Worm (Caenorhabditis elegans) whole organism, L2 larva: ENCODE results near the gene C03A3.3.

Experiments
- F13H6.1 ChIP-seq: sonication (generic microtip); optimal IDR thresholded peaks from 2 replicates; lab custom pipeline; 2016; ENCODE audit warnings: missing genetic modification characterization, missing compliant biosample characterization
- Y55F3AM.14 ChIP-seq: fragments of 200-800 bp; sonication (Bioruptor generic); optimal IDR thresholded peaks from 2 replicates; lab custom pipeline; 2018; ENCODE audit warnings: mild to moderate bottlenecking, missing genetic modification characterization, missing compliant biosample characterization
- ZK546.5 ChIP-seq: sonication (generic microtip); optimal IDR thresholded peaks from 2 replicates; lab custom pipeline; 2017; ENCODE audit warnings: missing biosample characterization, missing genetic modification characterization
- alr-1 ChIP-seq: fragments of 150-350 bp; optimal IDR thresholded peaks from 2 replicates; lab custom pipeline; 2014; ENCODE audit warnings: missing biosample characterization, missing genetic modification characterization
- ama-1 ChIP-seq: fragments of 150-350 bp; optimal IDR thresholded peaks from 2 replicates; lab custom pipeline; 2018; ENCODE audit warnings: inconsistent platforms
- blmp-1 ChIP-seq: sonication (generic microtip); optimal IDR thresholded peaks from 2 replicates; lab custom pipeline; 2017; ENCODE audit warnings: missing genetic modification characterization, mild to moderate bottlenecking, missing compliant biosample characterization, antibody characterized with exemption, moderate library complexity; ENCODE audit not compliant: insufficient read depth
- crh-2 ChIP-seq: sonication (generic microtip); optimal IDR thresholded peaks from 2 replicates; lab custom pipeline; 2017; ENCODE audit warnings: missing biosample characterization, missing genetic modification characterization
- egl-27 ChIP-seq: sonication (generic microtip); optimal IDR thresholded peaks from 3 replicates; lab custom pipeline; 2017; ENCODE audit warnings: missing biosample characterization, missing genetic modification reagents, missing genetic modification characterization
- elt-1 ChIP-seq: fragments of 150-350 bp; optimal IDR thresholded peaks from 2 replicates; lab custom pipeline; 2014; ENCODE audit warnings: missing biosample characterization, missing genetic modification characterization
- fos-1 ChIP-seq: fragments of 150-350 bp; optimal IDR thresholded peaks from 2 replicates; lab custom pipeline; 2014; ENCODE audit warnings: missing biosample characterization, missing genetic modification characterization
- gmeb-1 ChIP-seq: fragments of 150-350 bp; optimal IDR thresholded peaks from 2 replicates; lab custom pipeline; 2014; ENCODE audit warnings: missing biosample characterization, missing genetic modification characterization
- lin-11 ChIP-seq: fragments of 150-350 bp; sonication (generic microtip); optimal IDR thresholded peaks from 2 replicates; lab custom pipeline; 2014; ENCODE audit warnings: missing biosample characterization, missing genetic modification characterization, inconsistent platforms, mixed read lengths
- lin-39 ChIP-seq: fragments of 150-350 bp; optimal IDR thresholded peaks from 2 replicates; lab custom pipeline; 2014; ENCODE audit warnings: missing biosample characterization, missing genetic modification reagents, missing genetic modification characterization
- lsy-2 ChIP-seq, 2 experiments: fragments of 150-350 bp in 1 of 2; sonication (generic microtip) in 1 of 2; optimal IDR thresholded peaks; 2 replicates each; lab custom pipeline; 2014 to 2017; ENCODE audit warnings: missing biosample characterization in 2 of 2, missing genetic modification characterization in 2 of 2
- mbf-1 ChIP-seq: sonication (generic microtip); optimal IDR thresholded peaks from 2 replicates; lab custom pipeline; 2017; ENCODE audit warnings: missing biosample characterization, missing genetic modification characterization
- mdl-1 ChIP-seq, 2 experiments: fragments of 150-350 bp in 1 of 2; sonication (generic microtip) in 1 of 2; optimal IDR thresholded peaks; 2 replicates each; lab custom pipeline; 2017; ENCODE audit warnings: missing biosample characterization in 2 of 2, missing genetic modification characterization in 2 of 2
- nhr-10 ChIP-seq: sonication (generic microtip); optimal IDR thresholded peaks from 2 replicates; lab custom pipeline; 2017; ENCODE audit warnings: missing biosample characterization, missing genetic modification characterization
- nhr-11 ChIP-seq: fragments of 150-350 bp; optimal IDR thresholded peaks from 2 replicates; lab custom pipeline; 2014; ENCODE audit warnings: missing biosample characterization, missing genetic modification characterization
- nhr-25 ChIP-seq: fragments of 150-350 bp; sonication (generic microtip); optimal IDR thresholded peaks from 3 replicates; lab custom pipeline; 2014; ENCODE audit warnings: missing biosample characterization, missing genetic modification characterization
- nhr-6 ChIP-seq: fragments of 150-350 bp; optimal IDR thresholded peaks from 2 replicates; lab custom pipeline; 2014; ENCODE audit warnings: missing biosample characterization, missing genetic modification characterization
- peb-1 ChIP-seq: fragments of 150-350 bp; optimal IDR thresholded peaks from 2 replicates; lab custom pipeline; 2014; ENCODE audit warnings: missing biosample characterization, missing genetic modification characterization
- sma-3 ChIP-seq: sonication (generic microtip); optimal IDR thresholded peaks from 2 replicates; lab custom pipeline; 2016; ENCODE audit warnings: missing genetic modification reagents, missing genetic modification characterization, missing compliant biosample characterization
- sma-9 ChIP-seq, 2 experiments: fragments of 150-350 bp in 1 of 2; sonication (generic microtip) in 1 of 2; optimal IDR thresholded peaks; 2 replicates each; lab custom pipeline; 2014 to 2016; ENCODE audit warnings: missing genetic modification characterization in 2 of 2, mild to moderate bottlenecking in 1 of 2, missing biosample characterization in 1 of 2, missing compliant biosample characterization in 1 of 2, missing genetic modification reagents in 1 of 2, moderate library complexity in 1 of 2
- snpc-4 ChIP-seq: fragments of 150-350 bp; optimal IDR thresholded peaks from 2 replicates; lab custom pipeline; 2014; ENCODE audit warnings: missing biosample characterization, missing genetic modification characterization
- unc-55 ChIP-seq: fragments of 150-350 bp; sonication (generic microtip); optimal IDR thresholded peaks from 3 replicates; lab custom pipeline; 2014; ENCODE audit warnings: missing biosample characterization, missing genetic modification reagents, missing genetic modification characterization
- ztf-1 ChIP-seq: fragments of 200-800 bp; sonication (Bioruptor generic); conservative IDR thresholded peaks from 2 replicates; pipeline ENCODE4 v1.3.6; 2022; ENCODE audit warnings: missing genetic modification characterization, missing compliant biosample characterization
- ztf-11 ChIP-seq: sonication (generic microtip); optimal IDR thresholded peaks from 2 replicates; lab custom pipeline; 2017; ENCODE audit warnings: missing biosample characterization, missing genetic modification characterization
- ztf-4 ChIP-seq: fragments of 150-350 bp; optimal IDR thresholded peaks from 2 replicates; lab custom pipeline; 2014; ENCODE audit warnings: missing biosample characterization, missing genetic modification characterization

Gene C03A3.3

DNA sequence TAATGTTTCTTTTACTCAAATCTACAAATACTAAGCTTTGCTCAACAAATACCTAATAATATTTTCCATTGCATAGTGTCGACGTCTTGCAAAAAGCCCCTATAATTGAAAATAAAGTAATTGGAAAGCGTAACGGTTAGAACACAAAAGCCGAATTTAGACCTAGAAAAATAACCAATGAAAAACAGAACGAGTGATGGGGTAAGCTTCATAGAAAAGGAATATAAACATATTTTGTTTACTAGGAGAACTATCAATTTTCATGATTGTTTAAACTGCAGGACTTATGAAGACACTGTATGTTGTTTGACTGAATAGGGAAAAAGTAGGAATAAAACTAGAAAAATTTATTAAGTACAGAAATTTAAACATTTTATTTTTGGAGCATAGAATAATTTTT, 17.4 kb upstream of the C03A3.3 start, which contains the start of gene F38B2.3:
TSS of gene F38B2.3 (minus strand) at position 101 of the 400 bp plus-strand sequence.
- TF ChIP-seq nhr-11 (tag; lab: Kevin White, UChicago) (no peak), mdl-1 (tag; optimal IDR thresholded peaks at IDR 0.05; lab: Kevin White, UChicago) (no peak), elt-1 (no peak), mbf-1 (tag; lab: Kevin White, UChicago) (no peak), lin-11 (tag; lab: Kevin White, UChicago) (no peak), lin-39 (tag; lab: Kevin White, UChicago) (no peak)

DNA sequence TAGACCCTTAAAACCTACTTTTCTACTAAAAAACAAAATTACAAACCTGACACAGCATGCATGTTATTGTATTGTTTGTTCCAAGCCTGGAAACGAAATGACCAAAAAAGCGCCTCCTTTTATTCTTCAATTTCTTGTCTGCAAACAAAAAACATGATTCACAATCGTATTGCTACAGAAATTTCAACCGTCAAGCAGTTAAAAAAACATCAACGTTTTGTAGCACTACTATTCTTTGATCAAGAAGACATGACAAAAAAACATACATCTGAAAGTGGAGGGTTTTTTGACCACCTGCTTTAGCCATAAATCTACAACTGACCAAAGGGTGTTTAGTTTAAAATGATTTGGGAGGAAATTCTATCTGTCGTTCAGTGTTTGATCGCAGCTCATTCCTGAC, 12.3 kb upstream of the C03A3.3 start, which contains the start of gene F38B2.6:
TSS of gene F38B2.6 (minus strand) at position 101 of the 400 bp plus-strand sequence.
- TF ChIP-seq nhr-6 (no peak), F13H6.1 (tag; lab: Kevin White, UChicago) (no peak), ama-1 (lab: Kevin White, UChicago) (no peak), peb-1 (tag; lab: Kevin White, UChicago) (no peak), elt-1 (no peak), ZK546.5 (tag; lab: Kevin White, UChicago) (no peak), sma-9 (GFP tag; optimal IDR thresholded peaks at IDR 0.05; lab: Kevin White, UChicago) (no peak), sma-9 (tag; optimal IDR thresholded peaks at IDR 0.05; lab: Kevin White, UChicago) (no peak), ztf-4 (tag; lab: Kevin White, UChicago) (no peak), mdl-1 (tag; optimal IDR thresholded peaks at IDR 0.05; lab: Kevin White, UChicago) (no peak), gmeb-1 (tag; lab: Kevin White, UChicago) (no peak), lin-11 (tag; lab: Kevin White, UChicago) (no peak), ztf-11 (tag; lab: Kevin White, UChicago) (no peak)

DNA sequence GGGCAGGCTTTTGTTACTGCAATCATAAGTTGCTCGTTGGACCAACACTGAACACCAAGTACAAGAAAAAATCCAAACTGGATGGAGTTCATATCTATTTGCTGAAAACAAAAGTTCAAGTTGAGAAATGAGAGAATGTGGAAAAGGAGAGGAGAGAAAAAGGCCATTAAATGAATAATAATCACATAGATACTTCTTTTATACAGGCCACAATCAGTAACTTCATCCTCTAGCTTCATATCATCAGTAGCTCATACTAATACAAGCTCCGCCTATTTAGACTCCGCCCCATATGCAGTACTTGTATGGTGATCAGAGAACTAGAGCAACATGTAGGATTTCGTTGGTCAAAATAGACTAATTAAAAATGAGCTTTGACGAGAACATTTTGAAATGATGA, 10.4 kb upstream of the C03A3.3 start, which contains the start of gene F38B2.2:
TSS of gene F38B2.2 (minus strand) at position 101 of the 400 bp plus-strand sequence.
- no peak for TF ChIP-seq gmeb-1 (tag; lab: Kevin White, UChicago)
- TF ChIP-seq unc-55 (GFP tag; lab: Kevin White, UChicago): no peak
- no peak for TF ChIP-seq alr-1 (tag; lab: Kevin White, UChicago)
- no peak for TF ChIP-seq blmp-1 (tag; lab: Kevin White, UChicago)
- no peak for TF ChIP-seq egl-27 (tag; lab: Kevin White, UChicago)
- no peak for TF ChIP-seq Y55F3AM.14

DNA sequence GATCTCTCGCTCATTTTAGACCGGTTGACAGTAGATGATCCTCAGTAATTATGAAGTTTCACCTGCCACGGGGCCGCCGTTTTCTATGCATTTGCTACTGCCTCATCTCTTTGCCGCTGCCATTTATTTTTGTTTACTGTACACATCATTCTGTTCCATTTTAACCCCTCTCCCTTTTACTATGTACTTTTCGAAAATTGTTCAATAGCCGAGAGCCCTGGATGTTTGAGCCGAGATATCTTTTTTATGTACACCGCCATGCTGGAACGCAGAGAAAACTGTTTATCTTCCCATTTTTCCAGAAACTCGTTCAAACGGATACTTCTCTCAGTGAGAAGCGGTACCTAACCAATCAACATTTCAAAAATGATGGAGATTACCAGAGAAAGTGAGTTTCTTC, 2.0 kb upstream of the C03A3.3 start, which contains the start of gene ifa-1:
TSS of gene ifa-1 (plus strand) at position 301 of the 400 bp plus-strand sequence.
- TF ChIP-seq lsy-2 (tag; optimal IDR thresholded peaks at IDR 0.05; lab: Kevin White, UChicago): no peak
- TF ChIP-seq ztf-1 (GFP tag; lab: Robert Waterston, UW): no peak

DNA sequence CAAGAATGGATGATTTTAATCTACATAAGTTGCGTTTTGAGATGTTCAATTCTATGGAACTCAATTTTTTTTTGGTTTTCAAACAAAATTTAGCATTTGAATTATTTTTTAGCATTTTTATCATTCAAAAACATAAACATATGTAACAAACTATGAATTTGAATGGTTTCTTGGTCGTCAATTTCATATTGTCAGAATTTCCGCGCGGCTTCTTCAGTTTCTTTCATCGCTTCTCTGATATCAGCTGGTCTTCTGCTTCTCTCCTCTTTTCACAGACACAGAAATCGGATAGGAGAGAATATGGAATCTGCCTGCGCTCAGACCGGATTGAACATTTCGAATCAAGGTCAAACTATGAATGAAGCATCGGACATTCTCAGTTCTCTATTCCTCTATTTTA, 2.2 kb downstream of the C03A3.3 start, which contains the start of gene C03A3.9:
TSS of gene C03A3.9 (plus strand) at position 301 of the 400 bp plus-strand sequence.
- TF ChIP-seq nhr-10 (no peak), crh-2 (no peak), lin-39 (tag; lab: Kevin White, UChicago) (no peak), ztf-1 (GFP tag; lab: Robert Waterston, UW) (no peak), snpc-4 (tag; lab: Kevin White, UChicago) (no peak), egl-27 (tag; lab: Kevin White, UChicago) (no peak), nhr-25 (tag; lab: Kevin White, UChicago) (no peak)

DNA sequence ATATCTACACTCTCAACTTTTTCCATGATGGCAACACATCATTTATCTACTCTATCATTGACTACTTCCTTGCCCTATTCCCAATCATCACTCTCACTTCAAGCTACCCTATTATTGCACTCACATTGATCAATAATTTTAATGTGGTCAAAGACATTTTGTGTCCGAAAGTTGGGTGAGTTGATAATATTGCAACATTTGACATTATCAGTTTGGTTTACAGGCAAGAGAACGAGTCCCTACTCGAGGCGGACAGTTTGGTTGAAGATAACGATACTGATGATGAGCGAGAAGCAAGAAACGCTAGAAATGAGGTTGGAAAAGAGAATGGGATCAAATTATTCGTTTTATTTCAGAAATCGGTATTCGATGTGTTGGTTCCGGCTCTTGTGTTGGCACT, 4.2 kb downstream of the C03A3.3 start:
- TF ChIP-seq sma-3 (GFP tag; lab: Kevin White, UChicago): no peak
- TF ChIP-seq elt-1: no peak
- TF ChIP-seq fos-1 (tag; lab: Kevin White, UChicago): peak; percentile 93
